Worm (Caenorhabditis elegans) whole organism, mixed stage, embryonic: ENCODE results near the gene C04E12.2.

Experiments used
- blmp-1 ChIP-seq: fragments of 150-350 bp; optimal IDR thresholded peaks from 2 replicates; lab custom pipeline; 2014; ENCODE audit warnings: missing biosample characterization, missing genetic modification characterization
- nhr-12 ChIP-seq: fragments of 150-350 bp; optimal IDR thresholded peaks from 2 replicates; lab custom pipeline; 2014; ENCODE audit warnings: missing biosample characterization, missing genetic modification characterization

DNA sequence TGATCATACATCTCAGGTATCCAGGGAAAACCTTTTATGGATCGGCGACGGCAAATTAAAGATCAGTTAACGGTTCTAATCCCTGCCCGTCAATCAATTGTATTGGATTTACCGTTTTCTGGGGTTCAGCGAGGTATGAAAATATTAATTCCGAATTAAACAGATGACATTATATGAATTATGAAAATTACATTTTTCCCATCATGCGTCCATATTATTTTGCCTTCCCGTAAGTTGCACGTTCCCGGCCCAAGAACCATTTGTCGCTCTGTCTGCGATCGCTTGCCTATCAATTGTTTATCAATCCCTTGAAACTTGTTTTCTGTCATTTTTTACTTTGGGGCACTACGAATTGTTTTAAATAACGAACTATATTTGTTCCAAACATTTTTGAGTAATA lies 6.2 kb upstream of the C04E12.2 start:
- TF ChIP-seq nhr-12 (tag; lab: Kevin White, UChicago) (no peak), blmp-1 (tag; lab: Kevin White, UChicago) (no peak)
